Fruit fly (Drosophila melanogaster) whole organism, adult: ENCODE results near the gene CG42656.
A peak's percentile ranks its signal among the peaks of the same experiment; 100 is the strongest.

Source experiments
- CG12768 ChIP-seq: fragments of 200-800 bp; sonication (Bioruptor generic); optimal IDR thresholded peaks from 2 replicates; lab custom pipeline; 2017; ENCODE audit warnings: missing biosample characterization, missing genetic modification characterization, mild to moderate bottlenecking, moderate library complexity, missing genetic modification reagents
- CG14711 ChIP-seq: fragments of 200-800 bp; sonication (Bioruptor generic); optimal IDR thresholded peaks from 2 replicates; lab custom pipeline; 2018; ENCODE audit warnings: missing biosample characterization, mild to moderate bottlenecking, missing genetic modification characterization, moderate library complexity
- CG33017 ChIP-seq: fragments of 200-800 bp; sonication (Bioruptor generic); optimal IDR thresholded peaks from 2 replicates; lab custom pipeline; 2018; ENCODE audit warnings: missing biosample characterization, mild to moderate bottlenecking, missing genetic modification characterization, moderate library complexity
- CG7045 ChIP-seq: fragments of 200-800 bp; sonication (Bioruptor generic); optimal IDR thresholded peaks from 2 replicates; lab custom pipeline; 2017; ENCODE audit warnings: missing biosample characterization, mild to moderate bottlenecking, missing genetic modification characterization
- CG7101 ChIP-seq: fragments of 200-800 bp; sonication (Bioruptor generic); optimal IDR thresholded peaks from 2 replicates; lab custom pipeline; 2018; ENCODE audit warnings: missing biosample characterization, mild to moderate bottlenecking, missing genetic modification characterization, moderate library complexity
- Crg-1 ChIP-seq: fragments of 200-800 bp; sonication (Bioruptor generic); optimal IDR thresholded peaks from 2 replicates; lab custom pipeline; 2016; ENCODE audit warnings: missing biosample characterization, missing genetic modification characterization
- Hr96 ChIP-seq: fragments of 200-800 bp; sonication (Bioruptor generic); optimal IDR thresholded peaks from 2 replicates; lab custom pipeline; 2016; ENCODE audit warnings: missing biosample characterization, missing genetic modification characterization
- Mnt ChIP-seq: fragments of 200-800 bp; sonication (Bioruptor generic); optimal IDR thresholded peaks from 2 replicates; lab custom pipeline; 2016; ENCODE audit warnings: missing biosample characterization, mild to moderate bottlenecking, missing genetic modification characterization
- bab1 ChIP-seq: fragments of 200-800 bp; sonication (Bioruptor generic); optimal IDR thresholded peaks from 3 replicates; lab custom pipeline; 2019; ENCODE audit warnings: missing biosample characterization, mild to moderate bottlenecking, missing genetic modification characterization, moderate library complexity
- cnc ChIP-seq, 2 experiments: fragments of >200 bp; optimal IDR thresholded peaks; 2 replicates each; lab custom pipeline; 2017
- kay ChIP-seq: fragments of 200-800 bp; sonication (Bioruptor generic); peaks from one replicate; lab custom pipeline; 2016; ENCODE audit warnings: missing biosample characterization, missing genetic modification characterization, borderline replicate concordance
- ovo ChIP-seq: fragments of 200-800 bp; sonication (Bioruptor generic); optimal IDR thresholded peaks from 2 replicates; lab custom pipeline; 2016; ENCODE audit warnings: missing biosample characterization, missing genetic modification characterization
- pad ChIP-seq: fragments of 200-800 bp; sonication (Bioruptor generic); optimal IDR thresholded peaks from 3 replicates; lab custom pipeline; 2017; ENCODE audit warnings: missing biosample characterization, missing genetic modification characterization, mild to moderate bottlenecking, moderate library complexity, missing genetic modification reagents

DNA sequence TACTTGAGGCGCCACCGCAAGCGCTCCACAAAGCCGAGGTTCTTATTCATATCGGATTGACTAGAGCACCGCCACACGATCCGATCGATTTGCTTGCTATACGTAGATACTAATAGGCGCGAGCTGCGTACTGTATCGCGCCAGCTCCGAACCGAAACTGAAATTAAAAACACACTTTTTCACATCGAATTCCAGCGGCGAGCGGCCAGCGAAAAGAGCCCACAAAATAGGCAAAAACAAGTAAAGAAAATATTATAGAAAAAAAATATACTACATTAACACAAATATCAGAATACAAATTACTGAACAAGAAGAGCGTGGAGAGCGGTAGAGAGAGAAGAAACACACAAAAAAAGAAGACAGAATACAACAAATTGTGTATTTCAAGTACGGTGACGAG is 30.5 kb upstream of the CG42656 start, which contains the start of gene alpha-Est7:
- TF ChIP-seq CG33017 (tag; lab: Kevin White, UChicago) (no peak), CG7045 (GFP tag; lab: Kevin White, UChicago) (no peak), cnc (optimal IDR thresholded peaks at IDR 0.05; lab: Kevin White, UChicago) (no peak), CG7101 (tag; lab: Kevin White, UChicago) (no peak), Crg-1 (GFP tag; lab: Kevin White, UChicago) (no peak), Mnt (no peak), CG14711 (tag; lab: Kevin White, UChicago) (no peak), Hr96 (no peak), bab1 (no peak), ovo (GFP tag; lab: Kevin White, UChicago) (no peak), pad (GFP tag; lab: Kevin White, UChicago) (no peak), kay (GFP tag; lab: Kevin White, UChicago) (peak; percentile 91), CG12768 (GFP tag; lab: Kevin White, UChicago) (peak; percentile 33)
